Worm (Caenorhabditis elegans): ENCODE data around the gene sru-39.

DNA sequence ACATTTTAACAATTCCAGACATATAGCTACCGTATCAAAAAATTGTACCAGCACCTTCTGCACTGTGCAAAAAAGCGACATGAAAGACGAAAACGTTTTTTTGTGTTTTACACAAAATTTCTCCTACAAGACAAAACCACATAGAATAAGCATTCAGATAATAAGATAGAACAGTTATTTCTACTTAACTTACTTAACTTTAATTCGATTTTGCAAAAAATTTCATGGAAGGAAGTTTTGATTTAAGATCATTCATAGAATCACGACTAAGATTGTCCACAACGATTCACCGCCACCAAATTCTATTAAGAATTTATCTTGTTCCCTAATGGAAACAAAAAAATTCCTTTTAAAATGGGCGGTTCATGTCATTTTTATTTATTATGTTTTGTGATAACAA, 39.5 kb upstream of the sru-39 start:
- no peak for TF ChIP-seq W03F9.2 (tag; optimal IDR thresholded peaks at IDR 0.05)
- no peak for TF ChIP-seq him-1 (tag; optimal IDR thresholded peaks at IDR 0.05)
